Fruit fly (Drosophila melanogaster) whole organism, wandering third instar larva: ENCODE results near the gene Rph.

ENCODE experiments used
- Abd-B ChIP-seq: fragments of >200 bp; optimal IDR thresholded peaks from 2 replicates; lab custom pipeline; 2017; ENCODE audit warnings: missing biosample characterization, missing genetic modification characterization
- CG9705 ChIP-seq: fragments of 200-800 bp; sonication (Bioruptor generic); optimal IDR thresholded peaks from 2 replicates; lab custom pipeline; 2018; ENCODE audit warnings: missing biosample characterization, mild to moderate bottlenecking, missing genetic modification characterization
- CrebA ChIP-seq: fragments of 200-800 bp; sonication (Bioruptor generic); optimal IDR thresholded peaks from 2 replicates; lab custom pipeline; 2016; ENCODE audit warnings: missing biosample characterization, mild to moderate bottlenecking, missing genetic modification characterization, borderline replicate concordance
- Dfd ChIP-seq: fragments of >200 bp; optimal IDR thresholded peaks from 2 replicates; lab custom pipeline; 2017; ENCODE audit warnings: missing biosample characterization, missing genetic modification characterization
- Dif ChIP-seq: fragments of 200-275, 200-300 bp; sonication (Bioruptor generic); optimal IDR thresholded peaks from 2 replicates; lab custom pipeline; 2018; ENCODE audit warnings: missing biosample characterization, missing genetic modification characterization; ENCODE audit not compliant: partially characterized antibody
- HLH106 ChIP-seq: fragments of 200-800 bp; optimal IDR thresholded peaks from 3 replicates; lab custom pipeline; 2019; ENCODE audit warnings: missing biosample characterization, mild to moderate bottlenecking, missing genetic modification characterization, moderate library complexity
- Hnf4 ChIP-seq: fragments of 200-800 bp; sonication (Bioruptor generic); optimal IDR thresholded peaks from 2 replicates; lab custom pipeline; 2016; ENCODE audit warnings: missing biosample characterization, mild to moderate bottlenecking, missing genetic modification characterization
- Hr78 ChIP-seq: fragments of >200 bp; optimal IDR thresholded peaks from 2 replicates; lab custom pipeline; 2017; ENCODE audit warnings: missing biosample characterization, missing genetic modification characterization
- Hr83 ChIP-seq: fragments of 200-300 bp; sonication (Bioruptor generic); optimal IDR thresholded peaks from 2 replicates; lab custom pipeline; 2016; ENCODE audit warnings: missing biosample characterization, mild to moderate bottlenecking, missing genetic modification characterization, moderate library complexity; ENCODE audit not compliant: poor library complexity, severe bottlenecking
- Jra ChIP-seq: sonication (Bioruptor generic); optimal IDR thresholded peaks from 2 replicates; lab custom pipeline; 2016; ENCODE audit warnings: missing biosample characterization, missing genetic modification characterization
- Mio ChIP-seq: sonication (Bioruptor generic); optimal IDR thresholded peaks from 2 replicates; lab custom pipeline; 2016; ENCODE audit warnings: missing biosample characterization, missing genetic modification characterization
- Myc ChIP-seq: fragments of >200 bp; optimal IDR thresholded peaks from 2 replicates; lab custom pipeline; 2017
- N ChIP-seq: fragments of >200 bp; optimal IDR thresholded peaks from 2 replicates; lab custom pipeline; 2018; ENCODE audit warnings: missing biosample characterization, missing external identifiers, missing genetic modification characterization
- OdsH ChIP-seq: fragments of 200-800 bp; sonication (Bioruptor generic); optimal IDR thresholded peaks from 2 replicates; lab custom pipeline; 2016; ENCODE audit warnings: missing biosample characterization, mild to moderate bottlenecking, missing genetic modification characterization
- Rel ChIP-seq, 2 experiments: fragments of 200-800 bp; sonication (Bioruptor generic) in 1 of 2; optimal IDR thresholded peaks; 2 replicates in 1 of 2; 3 replicates in 1 of 2; lab custom pipeline; 2016 to 2019; ENCODE audit warnings: mild to moderate bottlenecking in 2 of 2, missing biosample characterization in 2 of 2, missing genetic modification characterization in 2 of 2, moderate library complexity in 1 of 2
- Sp1 ChIP-seq: fragments of 200-800 bp; sonication (Bioruptor generic); optimal IDR thresholded peaks from 3 replicates; lab custom pipeline; 2019; ENCODE audit warnings: missing biosample characterization, mild to moderate bottlenecking, missing genetic modification characterization, moderate library complexity
- br ChIP-seq: fragments of 200-800 bp; sonication (Bioruptor generic); optimal IDR thresholded peaks from 2 replicates; lab custom pipeline; 2016; ENCODE audit warnings: missing biosample characterization, missing genetic modification characterization
- brk ChIP-seq: fragments of 200-800 bp; sonication (Bioruptor generic); optimal IDR thresholded peaks from 2 replicates; lab custom pipeline; 2016; ENCODE audit warnings: missing biosample characterization, mild to moderate bottlenecking, missing genetic modification characterization
- dl ChIP-seq, 2 experiments: fragments of 175-275, 200-275 bp in 1 of 2; fragments of 200-275 bp in 1 of 2; sonication (Bioruptor generic); optimal IDR thresholded peaks; lab custom pipeline; 2018; ENCODE audit warnings: mild to moderate bottlenecking in 2 of 2, missing biosample characterization in 2 of 2, missing genetic modification characterization in 2 of 2, moderate library complexity in 2 of 2; ENCODE audit not compliant: partially characterized antibody in 2 of 2, insufficient read depth in 1 of 2
- dmrt93B ChIP-seq: fragments of 200-800 bp; sonication (Bioruptor generic); optimal IDR thresholded peaks from 2 replicates; lab custom pipeline; 2018; ENCODE audit warnings: missing biosample characterization, mild to moderate bottlenecking, missing genetic modification characterization
- ey ChIP-seq: fragments of 200-800 bp; sonication (Bioruptor generic); optimal IDR thresholded peaks from 2 replicates; lab custom pipeline; 2016; ENCODE audit warnings: missing biosample characterization, missing genetic modification characterization
- foxo ChIP-seq, 2 experiments: fragments of 200-800 bp; sonication (Bioruptor generic); optimal IDR thresholded peaks; 2 replicates in 1 of 2; 3 replicates in 1 of 2; lab custom pipeline; 2016 to 2017; ENCODE audit warnings: missing biosample characterization in 2 of 2, missing genetic modification characterization in 2 of 2
- fru ChIP-seq: fragments of 200-800 bp; sonication (Bioruptor generic); optimal IDR thresholded peaks from 3 replicates; lab custom pipeline; 2016; ENCODE audit warnings: missing biosample characterization, mild to moderate bottlenecking, missing genetic modification characterization
- h ChIP-seq: fragments of 200-800 bp; sonication (Bioruptor generic); optimal IDR thresholded peaks from 3 replicates; lab custom pipeline; 2016; ENCODE audit warnings: missing biosample characterization, mild to moderate bottlenecking, missing genetic modification characterization
- jim ChIP-seq: fragments of 175-275, 200-325 bp; sonication (Bioruptor generic); optimal IDR thresholded peaks from 2 replicates; lab custom pipeline; 2016; ENCODE audit warnings: missing biosample characterization, mild to moderate bottlenecking, missing genetic modification characterization
- lola ChIP-seq: fragments of >200 bp; optimal IDR thresholded peaks from 2 replicates; lab custom pipeline; 2017; ENCODE audit warnings: missing biosample characterization, missing genetic modification characterization
- psq ChIP-seq: fragments of 200-800 bp; sonication (Bioruptor generic); optimal IDR thresholded peaks from 3 replicates; lab custom pipeline; 2017; ENCODE audit warnings: missing biosample characterization, mild to moderate bottlenecking, missing genetic modification characterization, moderate library complexity
- rgr ChIP-seq: fragments of 200-800 bp; sonication (Bioruptor generic); optimal IDR thresholded peaks from 3 replicates; lab custom pipeline; 2016; ENCODE audit warnings: missing biosample characterization, mild to moderate bottlenecking, missing genetic modification characterization
- sv ChIP-seq: fragments of 200-800 bp; sonication (Bioruptor generic); optimal IDR thresholded peaks from 3 replicates; lab custom pipeline; 2016; ENCODE audit warnings: missing biosample characterization, missing genetic modification characterization
- tai ChIP-seq: sonication (Bioruptor generic); optimal IDR thresholded peaks from 2 replicates; lab custom pipeline; 2016; ENCODE audit warnings: missing biosample characterization, missing genetic modification characterization
- woc ChIP-seq: sonication (Bioruptor generic); optimal IDR thresholded peaks from 2 replicates; lab custom pipeline; 2016; ENCODE audit warnings: missing biosample characterization, mild to moderate bottlenecking, missing genetic modification characterization

Gene Rph

DNA sequence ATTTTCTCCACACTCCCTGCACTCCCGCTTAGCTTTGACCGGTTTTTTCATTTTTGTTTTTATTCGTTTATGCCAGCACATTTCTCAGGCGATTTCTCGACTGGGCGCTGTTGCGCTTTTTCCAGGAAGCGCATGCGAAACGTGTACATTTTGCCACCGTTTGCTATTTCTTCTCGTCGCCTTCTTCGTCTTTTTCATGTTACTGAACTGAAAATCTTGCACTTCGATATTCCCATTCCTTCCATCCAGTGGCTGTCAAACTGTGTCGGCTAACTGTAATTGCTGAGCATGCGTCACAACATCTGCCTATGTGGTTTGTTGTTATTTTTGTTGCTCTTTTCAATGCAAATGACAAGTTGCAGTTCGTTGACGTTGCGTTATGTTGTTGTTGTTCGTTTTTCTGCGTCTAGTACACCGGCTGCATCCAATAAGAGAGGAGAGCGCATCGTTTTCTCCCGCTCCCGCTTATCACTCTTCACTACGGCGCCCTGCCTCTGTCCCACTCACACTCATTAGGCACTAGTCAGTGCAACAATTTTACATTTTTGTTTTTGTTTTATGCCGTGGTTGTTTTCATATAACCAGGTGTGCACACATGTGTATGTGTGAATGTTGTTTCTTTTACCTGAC is 44.5 kb upstream of the Rph start:
- TF ChIP-seq tai (GFP tag; lab: Kevin White, UChicago), result no peak
- TF ChIP-seq Dfd (GFP tag; lab: Kevin White, UChicago), result no peak
- TF ChIP-seq sv (GFP tag; lab: Kevin White, UChicago), result no peak
- TF ChIP-seq OdsH, result no peak

DNA sequence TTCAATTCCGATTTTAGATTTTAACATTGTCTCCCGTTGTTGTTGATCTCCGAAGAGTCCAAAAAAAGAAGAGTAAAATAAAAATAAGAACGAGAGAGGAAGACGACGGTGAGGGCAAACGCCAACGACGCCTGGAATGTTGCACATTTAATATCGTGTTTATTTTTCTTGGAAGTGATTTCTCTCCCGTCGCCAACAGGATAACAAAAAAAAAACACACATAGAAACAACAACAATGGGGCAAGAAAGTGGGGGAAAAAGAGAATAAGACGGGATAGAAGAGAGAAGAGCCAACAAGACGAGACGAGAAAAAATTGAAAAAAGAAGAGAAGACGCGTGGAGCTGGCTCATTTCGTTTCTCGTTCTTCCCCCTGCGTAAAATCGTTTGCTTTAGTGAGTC is 43.6 kb upstream of the Rph start:
- TF ChIP-seq psq (GFP tag; lab: Kevin White, UChicago) (peak; percentile 73), br (GFP tag; lab: Kevin White, UChicago) (no peak), Dif (peak; percentile 0), h (no peak), Rel (GFP tag; optimal IDR thresholded peaks at IDR 0.05; lab: Kevin White, UChicago) (no peak), Rel (tag; optimal IDR thresholded peaks at IDR 0.05; lab: Kevin White, UChicago) (peak; percentile 33)

DNA sequence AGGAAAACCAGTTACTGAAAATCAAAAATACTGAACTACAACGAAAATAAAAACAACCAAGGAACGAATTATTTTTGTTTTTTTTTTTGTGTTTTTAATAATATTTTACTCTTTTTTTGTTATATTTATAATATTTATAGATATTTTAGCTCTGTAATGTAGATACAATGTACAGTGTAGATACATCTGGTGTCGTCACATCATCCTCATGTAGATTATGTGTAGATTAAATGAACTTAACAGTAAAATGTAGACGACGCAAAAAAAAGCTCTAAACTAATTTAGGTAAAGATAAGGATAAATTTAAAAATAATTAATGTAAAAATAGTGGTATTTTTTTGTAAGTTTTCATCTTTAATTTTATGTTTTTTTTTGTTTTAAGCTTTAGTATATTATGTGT is 31.8 kb upstream of the Rph start:
- TF ChIP-seq fru (GFP tag; lab: Kevin White, UChicago), result no peak
- no peak for TF ChIP-seq CG9705 (GFP tag; lab: Kevin White, UChicago)
- TF ChIP-seq dl (GFP tag; optimal IDR thresholded peaks at IDR 0.05; lab: Kevin White, UChicago; ENCODE audit: insufficient read depth in 1 of 2, partially characterized antibody in 2 of 2), result no peak
- TF ChIP-seq, all 38 proteins: peak for 0

DNA sequence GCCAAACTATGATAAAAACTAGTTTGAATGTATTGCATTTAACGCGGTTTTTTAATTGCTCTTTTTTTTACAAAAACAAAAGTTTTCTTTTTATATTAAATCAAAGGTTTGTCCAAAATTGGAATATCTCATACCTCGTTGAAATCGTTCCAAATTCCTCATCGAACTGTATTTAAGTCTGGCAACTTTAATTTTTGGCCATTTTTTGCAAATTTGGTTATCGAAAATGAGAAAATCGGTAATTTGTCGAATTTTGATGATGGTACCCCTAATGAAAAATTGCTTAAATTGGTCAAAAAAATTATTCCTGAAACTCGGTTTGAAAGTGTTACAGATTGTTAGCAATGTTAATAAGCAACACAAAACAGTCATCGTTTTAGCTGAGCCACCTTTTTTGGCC is 29.9 kb upstream of the Rph start:
- TF ChIP-seq rgr (GFP tag; lab: Kevin White, UChicago) (no peak), h (no peak), brk (GFP tag; lab: Kevin White, UChicago) (no peak), dmrt93B (GFP tag; lab: Kevin White, UChicago) (no peak), CrebA (GFP tag; lab: Kevin White, UChicago) (no peak), ey (GFP tag; lab: Kevin White, UChicago) (no peak), Dfd (GFP tag; lab: Kevin White, UChicago) (no peak), lola (GFP tag; lab: Kevin White, UChicago) (no peak), Hr78 (GFP tag; lab: Kevin White, UChicago) (no peak), jim (GFP tag; lab: Kevin White, UChicago) (no peak), Jra (GFP tag; lab: Kevin White, UChicago) (no peak), Mio (GFP tag; lab: Kevin White, UChicago) (no peak), psq (GFP tag; lab: Kevin White, UChicago) (no peak), N (GFP tag; lab: Kevin White, UChicago) (no peak), Abd-B (GFP tag; lab: Kevin White, UChicago) (no peak)

DNA sequence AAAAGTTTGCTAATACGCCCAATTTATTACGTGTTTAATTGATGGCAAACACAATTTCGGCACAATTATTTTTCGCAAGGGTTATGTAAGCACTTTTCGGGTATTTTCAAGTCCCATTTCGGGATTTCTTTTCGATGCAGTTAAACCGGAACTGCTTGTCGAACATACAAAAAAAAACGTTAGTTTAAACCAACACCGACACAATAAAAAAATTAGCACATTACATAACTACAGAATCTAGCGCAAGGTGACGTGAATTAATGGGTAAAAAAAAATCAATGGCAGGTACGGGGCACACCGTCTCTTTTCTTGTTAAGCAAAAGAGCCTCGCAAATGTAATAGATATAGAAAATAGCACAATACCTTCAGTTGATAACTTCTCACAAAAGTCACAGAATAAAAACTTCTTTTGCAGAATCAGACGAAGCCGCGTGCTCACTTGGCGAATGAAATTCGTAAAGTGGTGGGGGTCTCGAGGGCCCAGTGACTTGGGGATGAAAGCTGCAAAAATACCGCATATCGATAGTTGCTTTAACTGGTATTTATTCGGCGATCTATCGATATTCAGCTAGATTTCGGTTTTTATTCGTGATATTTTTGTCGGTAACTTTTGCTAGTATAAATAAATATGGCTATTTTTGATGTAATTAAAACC is 29.1 kb upstream of the Rph start, which contains the start of the genes Ant2 and sesB:
TSS of gene Ant2 (minus strand) at position 465 of the 655 bp plus-strand sequence.
TSS of gene sesB (minus strand) at position 516 of the 655 bp plus-strand sequence.
- TF ChIP-seq Dif, result peak; percentile 62
- no peak for TF ChIP-seq dl (GFP tag; optimal IDR thresholded peaks at IDR 0.05; lab: Kevin White, UChicago; ENCODE audit: insufficient read depth in 1 of 2, partially characterized antibody in 2 of 2)
- no peak for TF ChIP-seq Rel (GFP tag; optimal IDR thresholded peaks at IDR 0.05; lab: Kevin White, UChicago)
- TF ChIP-seq Rel (tag; optimal IDR thresholded peaks at IDR 0.05; lab: Kevin White, UChicago), result peak; percentile 6

DNA sequence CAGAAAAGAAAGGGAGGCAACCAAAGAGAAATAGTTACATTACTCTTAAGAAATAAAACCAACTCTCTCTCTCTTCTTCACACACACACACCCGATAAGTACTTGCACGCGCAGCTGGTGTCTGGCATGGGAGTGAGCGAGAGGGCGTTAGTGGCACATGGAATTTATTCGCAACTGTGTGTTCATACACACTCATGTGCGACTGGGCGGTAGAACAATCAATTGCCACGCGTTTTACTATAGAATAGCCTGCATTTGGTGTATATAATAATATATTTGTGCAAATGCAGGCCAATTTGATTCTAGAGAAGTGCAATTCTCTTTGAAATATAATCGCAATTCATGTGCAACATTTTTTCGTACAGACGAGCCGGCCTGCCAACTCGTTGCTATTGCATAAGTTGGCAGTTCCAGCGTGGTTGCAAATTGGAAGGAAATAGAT is 28.5 kb upstream of the Rph start:
- no peak for TF ChIP-seq N (GFP tag; lab: Kevin White, UChicago)
- TF ChIP-seq psq (GFP tag; lab: Kevin White, UChicago), result no peak
- peak; percentile 46 for TF ChIP-seq rgr (GFP tag; lab: Kevin White, UChicago)
- TF ChIP-seq Dif, result peak; percentile 37
- TF ChIP-seq Sp1, result peak; percentile 39
- TF ChIP-seq woc (GFP tag; lab: Kevin White, UChicago), result no peak
- TF ChIP-seq OdsH, result no peak
- peak; percentile 57 for TF ChIP-seq Myc (lab: Kevin White, UChicago)
- no peak for TF ChIP-seq Hr83 (GFP tag; lab: Kevin White, UChicago)
- peak; percentile 15 for TF ChIP-seq fru (GFP tag; lab: Kevin White, UChicago)
- peak; percentile 61 for TF ChIP-seq h
- no peak for TF ChIP-seq HLH106 (tag; lab: Kevin White, UChicago)
- TF ChIP-seq Rel (GFP tag; optimal IDR thresholded peaks at IDR 0.05; lab: Kevin White, UChicago), result no peak
- peak; percentile 3 for TF ChIP-seq Rel (tag; optimal IDR thresholded peaks at IDR 0.05; lab: Kevin White, UChicago)
- TF ChIP-seq ey (GFP tag; lab: Kevin White, UChicago), result no peak
- peak; percentile 67 for TF ChIP-seq CrebA (GFP tag; lab: Kevin White, UChicago)
- TF ChIP-seq dl (GFP tag; optimal IDR thresholded peaks at IDR 0.05; lab: Kevin White, UChicago; ENCODE audit: insufficient read depth in 1 of 2, partially characterized antibody in 2 of 2), result peak in 1 of 2 experiments; percentile 51
- TF ChIP-seq lola (GFP tag; lab: Kevin White, UChicago), result no peak
- peak; percentile 5 for TF ChIP-seq Hnf4 (GFP tag; lab: Kevin White, UChicago)
- peak; percentile 36 for TF ChIP-seq brk (GFP tag; lab: Kevin White, UChicago)
- TF ChIP-seq foxo (GFP tag; optimal IDR thresholded peaks at IDR 0.05; lab: Kevin White, UChicago), result no peak
